Fruit fly (Drosophila melanogaster): Measurements from ENCODE around the gene CG6508.

Gene CG6508

dm6 chr2L:10856328-10856942 lies 37.5 kb downstream of the CG6508 start, which contains the start of gene Dnz1 (continued):
- peak; percentile 3 for TF ChIP-seq Camta (GFP tag; optimal IDR thresholded peaks at IDR 0.05)
- TF ChIP-seq hbn (GFP tag; IDR thresholded peaks at IDR 0.05; ENCODE audit: partially characterized antibody): no peak
- TF ChIP-seq kni (GFP tag; optimal IDR thresholded peaks at IDR 0.05): no peak
- peak; percentile 57 for TF ChIP-seq CG12391 (tag; optimal IDR thresholded peaks at IDR 0.05)
- TF ChIP-seq CG14667 (GFP tag; IDR thresholded peaks at IDR 0.05): no peak
- peak; percentile 52 for TF ChIP-seq CoRest (tag; optimal IDR thresholded peaks at IDR 0.05)
- peak; percentile 39 for TF ChIP-seq CG4617 (GFP tag; optimal IDR thresholded peaks at IDR 0.05; ENCODE audit: borderline replicate concordance)
- peak; percentile 35; the same call in 1 of the 2 replicates for TF ChIP-seq HLH3B (GFP tag; IDR thresholded peaks at IDR 0.05)
- peak; percentile 26 for TF ChIP-seq pho (GFP tag; optimal IDR thresholded peaks at IDR 0.05)
- TF ChIP-seq CG3995 (GFP tag; optimal IDR thresholded peaks at IDR 0.05): peak; percentile 34
- TF ChIP-seq da (GFP tag; optimal IDR thresholded peaks at IDR 0.05): no peak
- TF ChIP-seq Antp (GFP tag; optimal IDR thresholded peaks at IDR 0.05): no peak

- 0 out of 2 replicates have a peak, but pooled peaks have one; percentile 12 for TF ChIP-seq chm (GFP tag; IDR thresholded peaks at IDR 0.05)
- TF ChIP-seq lola (GFP tag; optimal IDR thresholded peaks at IDR 0.05): peak in 1 of 3 experiments; percentile 64
- no peak for TF ChIP-seq nom (GFP tag; optimal IDR thresholded peaks at IDR 0.05)
- TF ChIP-seq HLHmδ (GFP tag; optimal IDR thresholded peaks at IDR 0.05): no peak
- TF ChIP-seq CG10543 (GFP tag; optimal IDR thresholded peaks at IDR 0.05): peak; percentile 45
- TF ChIP-seq ttk (GFP tag; IDR thresholded peaks at IDR 0.05): peak; percentile 18; the same call in 1 of the 2 replicates
- TF ChIP-seq Ada2b (GFP tag; IDR thresholded peaks at IDR 0.05): peak; percentile 28; the same call in 1 of the 2 replicates
- TF ChIP-seq CG11695 (GFP tag; IDR thresholded peaks at IDR 0.05): peak; percentile 8; the same call in 1 of the 3 replicates
- TF ChIP-seq CG4424 (GFP tag; optimal IDR thresholded peaks at IDR 0.05): peak; percentile 47
- peak; percentile 31 for TF ChIP-seq sd (tag; optimal IDR thresholded peaks at IDR 0.05)
- TF ChIP-seq oc (tag; optimal IDR thresholded peaks at IDR 0.05): peak; percentile 42
- no peak for TF ChIP-seq CG11093 (GFP tag; IDR thresholded peaks at IDR 0.05)
- peak; percentile 10 for TF ChIP-seq Deaf1 (tag; optimal IDR thresholded peaks at IDR 0.05)
- TF ChIP-seq CG30020 (tag; optimal IDR thresholded peaks at IDR 0.05): peak; percentile 57
- peak; percentile 3 for TF ChIP-seq Med (GFP tag)
- peak; percentile 24 for TF ChIP-seq CG12155 (GFP tag; optimal IDR thresholded peaks at IDR 0.05)
- TF ChIP-seq CG1602 (GFP tag; optimal IDR thresholded peaks at IDR 0.05): peak; percentile 46
- peak; percentile 34; the same call in 1 of the 2 replicates for TF ChIP-seq CG9932 (GFP tag; IDR thresholded peaks at IDR 0.05)
- peak; percentile 40 for TF ChIP-seq CG18619 (GFP tag; optimal IDR thresholded peaks at IDR 0.05)
- peak; percentile 68 for TF ChIP-seq CG13775 (GFP tag; optimal IDR thresholded peaks at IDR 0.05)
- peak; percentile 67 for TF ChIP-seq unpg (GFP tag; optimal IDR thresholded peaks at IDR 0.05)
- TF ChIP-seq CG12744 (GFP tag; optimal IDR thresholded peaks at IDR 0.05): no peak
- no peak for TF ChIP-seq dm (GFP tag; optimal IDR thresholded peaks at IDR 0.05)
- TF ChIP-seq BEAF-32 (GFP tag; optimal IDR thresholded peaks at IDR 0.05): peak; percentile 7
- TF ChIP-seq tin (GFP tag; optimal IDR thresholded peaks at IDR 0.05): peak; percentile 12
- TF ChIP-seq pan (optimal IDR thresholded peaks at IDR 0.05): no peak
- peak in 1 of 2 experiments; percentile 37 for TF ChIP-seq pan (GFP tag; optimal IDR thresholded peaks at IDR 0.05 in 1 of 2, IDR thresholded peaks at IDR 0.05 in 1 of 2)
- TF ChIP-seq CG10654 (GFP tag; optimal IDR thresholded peaks at IDR 0.05): peak; percentile 22
- no peak for TF ChIP-seq CG14860 (GFP tag; IDR thresholded peaks at IDR 0.05; ENCODE audit: partially characterized antibody)
- peak; percentile 15 for TF ChIP-seq ind (GFP tag; optimal IDR thresholded peaks at IDR 0.05)
- peak; percentile 68 for TF ChIP-seq CG7839 (tag; optimal IDR thresholded peaks at IDR 0.05)
- peak; percentile 71 for TF ChIP-seq CG15269 (tag; optimal IDR thresholded peaks at IDR 0.05)
- TF ChIP-seq cato (GFP tag; optimal IDR thresholded peaks at IDR 0.05; ENCODE audit: borderline replicate concordance): peak; percentile 54
- no peak for TF ChIP-seq yki (optimal IDR thresholded peaks at IDR 0.05)
These were observed 39.4 kb downstream of the CG6508 start, which contains the start of the genes aurB and Stam for dm6 chr2L:10858064-10859047. aurB (minus strand) TSS chr2L:10858094. Stam (plus strand) TSS chr2L:10858536.
